Fruit fly (Drosophila melanogaster) whole organism, embryonic: ENCODE results near the gene CG5515.

Experiments used
- Awh ChIP-seq: fragments of 200-800 bp; sonication (Bioruptor generic); IDR thresholded peaks from 2 replicates; pipeline ENCODE4, ENCODE4 v1.3.6; 2022; ENCODE audit warnings: missing biosample characterization, missing genetic modification characterization
- C15 ChIP-seq: fragments of 200-800 bp; sonication (Bioruptor generic); IDR thresholded peaks from 3 replicates; pipeline ENCODE4 v1.3.6; 2022; ENCODE audit warnings: missing biosample characterization, missing genetic modification characterization
- CG10209 ChIP-seq: fragments of 200-800 bp; sonication (Bioruptor generic); optimal IDR thresholded peaks from 3 replicates; lab custom pipeline; 2017; ENCODE audit warnings: missing biosample characterization, mild to moderate bottlenecking, missing genetic modification characterization, missing genetic modification reagents
- CG10274 ChIP-seq: fragments of 200-800 bp; sonication (Bioruptor generic); optimal IDR thresholded peaks from 3 replicates; lab custom pipeline; 2017; ENCODE audit warnings: missing biosample characterization, mild to moderate bottlenecking, missing genetic modification characterization
- CG11247 ChIP-seq: fragments of 200-800 bp; sonication (Bioruptor generic); IDR thresholded peaks from 2 replicates; pipeline ENCODE4 v1.3.6; 2022; ENCODE audit warnings: missing biosample characterization, missing genetic modification characterization
- CG11504 ChIP-seq: fragments of 200-800 bp; sonication (Bioruptor generic); optimal IDR thresholded peaks from 3 replicates; lab custom pipeline; 2019; ENCODE audit warnings: missing biosample characterization, mild to moderate bottlenecking, missing genetic modification characterization, moderate library complexity
- CG12769 ChIP-seq: fragments of 200-800 bp; sonication (Bioruptor generic); optimal IDR thresholded peaks from 2 replicates; lab custom pipeline; 2019; ENCODE audit warnings: missing biosample characterization, mild to moderate bottlenecking, missing genetic modification characterization, moderate library complexity
- CG13287 ChIP-seq: fragments of 200-800 bp; sonication (Bioruptor generic); IDR thresholded peaks from 2 replicates; pipeline ENCODE4 v1.3.6; 2022; ENCODE audit warnings: missing biosample characterization, missing genetic modification characterization; ENCODE audit not compliant: partially characterized antibody
- CG1529 ChIP-seq: fragments of 200-800 bp; sonication (Bioruptor generic); optimal IDR thresholded peaks from 3 replicates; lab custom pipeline; 2018; ENCODE audit warnings: missing biosample characterization, missing genetic modification characterization
- CG15696 ChIP-seq: fragments of 200-800 bp; sonication (Bioruptor generic); optimal IDR thresholded peaks from 2 replicates; lab custom pipeline; 2019; ENCODE audit warnings: missing biosample characterization, mild to moderate bottlenecking, missing genetic modification characterization, moderate library complexity
- CG16813 ChIP-seq: fragments of 200-800 bp; sonication (Bioruptor generic); IDR thresholded peaks from 3 replicates; pipeline ENCODE4 v1.3.6; 2022; ENCODE audit warnings: missing biosample characterization, missing genetic modification characterization; ENCODE audit not compliant: partially characterized antibody
- CG31441 ChIP-seq: fragments of 200-800 bp; sonication (Bioruptor generic); IDR thresholded peaks from 2 replicates; pipeline ENCODE4 v1.3.6; 2022; ENCODE audit warnings: missing biosample characterization, missing genetic modification characterization
- CG32532 ChIP-seq: fragments of 200-800 bp; sonication (Bioruptor generic); IDR thresholded peaks from 2 replicates; pipeline ENCODE4 v1.3.6; 2022; ENCODE audit warnings: missing biosample characterization, missing genetic modification characterization
- CG32772 ChIP-seq: fragments of 200-800 bp; sonication (Bioruptor generic); IDR thresholded peaks from 2 replicates; pipeline ENCODE4 v1.3.6; 2022; ENCODE audit warnings: missing biosample characterization, missing genetic modification characterization
- CG34224 ChIP-seq: fragments of 200-800 bp; sonication (Bioruptor generic); IDR thresholded peaks from 3 replicates; pipeline ENCODE4 v1.3.6; 2022; ENCODE audit warnings: missing biosample characterization, missing genetic modification characterization; ENCODE audit not compliant: partially characterized antibody
- CG3726 ChIP-seq: fragments of 200-800 bp; sonication (Bioruptor generic); IDR thresholded peaks from 3 replicates; pipeline ENCODE4, ENCODE4 v1.3.6; 2022; ENCODE audit warnings: missing biosample characterization, missing genetic modification characterization
- CG7928 ChIP-seq: fragments of 200-800 bp; sonication (Bioruptor generic); optimal IDR thresholded peaks from 2 replicates; lab custom pipeline; 2017; ENCODE audit warnings: missing biosample characterization, mild to moderate bottlenecking, missing genetic modification characterization
- CG8478 ChIP-seq: fragments of >200 bp; optimal IDR thresholded peaks from 2 replicates; lab custom pipeline; 2018
- CG8944 ChIP-seq: fragments of 200-800 bp; sonication (Bioruptor generic); optimal IDR thresholded peaks from 3 replicates; lab custom pipeline; 2016; ENCODE audit warnings: missing biosample characterization, missing genetic modification characterization
- CG9215 ChIP-seq: fragments of 200-800 bp; sonication (Bioruptor generic); IDR thresholded peaks from 2 replicates; pipeline ENCODE4 v1.3.6; 2022; ENCODE audit warnings: missing biosample characterization, missing genetic modification characterization
- CG9727 ChIP-seq: fragments of 200-800 bp; sonication (Bioruptor generic); optimal IDR thresholded peaks from 3 replicates; lab custom pipeline; 2017; ENCODE audit warnings: missing biosample characterization, mild to moderate bottlenecking, missing genetic modification characterization
- D19A ChIP-seq: fragments of 200-800 bp; optimal IDR thresholded peaks from 3 replicates; lab custom pipeline; 2019; ENCODE audit warnings: missing biosample characterization, mild to moderate bottlenecking, missing genetic modification characterization, moderate library complexity
- Dek ChIP-seq: fragments of 200-800 bp; sonication (Bioruptor generic); optimal IDR thresholded peaks from 3 replicates; lab custom pipeline; 2019; ENCODE audit warnings: missing biosample characterization, mild to moderate bottlenecking, missing genetic modification characterization, moderate library complexity
- ERR ChIP-seq: fragments of 200-800 bp; sonication (Bioruptor generic); optimal IDR thresholded peaks from 2 replicates; lab custom pipeline; 2016; ENCODE audit warnings: missing biosample characterization, missing genetic modification characterization
- GATAe ChIP-seq: fragments of 200-800 bp; sonication (Bioruptor generic); conservative IDR thresholded peaks from 2 replicates; pipeline ENCODE4 v1.3.6; 2022; ENCODE audit warnings: missing biosample characterization, missing genetic modification characterization
- Gsc ChIP-seq: fragments of 200-800 bp; sonication (Bioruptor generic); IDR thresholded peaks from 2 replicates; pipeline ENCODE4 v1.3.6; 2022; ENCODE audit warnings: missing biosample characterization, missing genetic modification characterization
- Mad ChIP-seq: fragments of 200-800 bp; sonication (Bioruptor generic); optimal IDR thresholded peaks from 2 replicates; lab custom pipeline; 2016; ENCODE audit warnings: missing biosample characterization, missing genetic modification characterization
- Mrtf ChIP-seq: fragments of 200-800 bp; sonication (Bioruptor generic); IDR thresholded peaks from 3 replicates; pipeline ENCODE4 v1.3.6; 2022; ENCODE audit warnings: missing biosample characterization, missing genetic modification characterization
- Myb ChIP-seq: fragments of 200-800 bp; sonication (Bioruptor generic); optimal IDR thresholded peaks from 2 replicates; lab custom pipeline; 2016; ENCODE audit warnings: missing biosample characterization, missing genetic modification characterization
- NFAT ChIP-seq: fragments of 200-800 bp; sonication (Bioruptor generic); IDR thresholded peaks from 2 replicates; pipeline ENCODE4 v1.3.6; 2022; ENCODE audit warnings: missing biosample characterization, missing genetic modification characterization
- NfI ChIP-seq: fragments of 200-800 bp; sonication (Bioruptor generic); optimal IDR thresholded peaks from 3 replicates; lab custom pipeline; 2018; ENCODE audit warnings: missing biosample characterization, mild to moderate bottlenecking, missing genetic modification characterization, moderate library complexity
- Sry-δ ChIP-seq: fragments of 200-800 bp; sonication (Bioruptor generic); optimal IDR thresholded peaks from 2 replicates; lab custom pipeline; 2016; ENCODE audit warnings: missing biosample characterization, missing genetic modification characterization
- Taf1 ChIP-seq: fragments of 200-800 bp; sonication (Bioruptor generic); IDR thresholded peaks from 2 replicates; pipeline ENCODE4 v1.3.6; 2022; ENCODE audit warnings: missing biosample characterization, missing genetic modification characterization
- Tbp ChIP-seq: fragments of >200 bp; optimal IDR thresholded peaks from 2 replicates; lab custom pipeline; 2018; ENCODE audit warnings: missing biosample characterization, missing genetic modification characterization
- croc ChIP-seq: fragments of 200-800 bp; sonication (Bioruptor generic); conservative IDR thresholded peaks from 3 replicates; pipeline ENCODE4 v1.3.6; 2022; ENCODE audit warnings: missing biosample characterization, missing genetic modification characterization
- danr ChIP-seq: fragments of 200-800 bp; sonication (Bioruptor generic); IDR thresholded peaks from 2 replicates; pipeline ENCODE4 v1.3.6; 2022; ENCODE audit warnings: missing biosample characterization, missing genetic modification characterization
- dysf ChIP-seq: fragments of 200-800 bp; sonication (Bioruptor generic); IDR thresholded peaks from 3 replicates; pipeline ENCODE4 v1.3.6; 2022; ENCODE audit warnings: missing biosample characterization, missing genetic modification characterization
- ewg ChIP-seq: fragments of 200-800 bp; sonication (Bioruptor generic); optimal IDR thresholded peaks from 3 replicates; lab custom pipeline; 2017; ENCODE audit warnings: mild to moderate bottlenecking, missing biosample characterization, missing genetic modification reagents, missing genetic modification characterization
- fd102C ChIP-seq: fragments of 200-800 bp; sonication (Bioruptor generic); optimal IDR thresholded peaks from 2 replicates; lab custom pipeline; 2018; ENCODE audit warnings: missing biosample characterization, mild to moderate bottlenecking, missing genetic modification characterization, moderate library complexity
- fd64A ChIP-seq: fragments of 200-800 bp; sonication (Bioruptor generic); optimal IDR thresholded peaks from 3 replicates; lab custom pipeline; 2018; ENCODE audit warnings: missing biosample characterization, mild to moderate bottlenecking, missing genetic modification characterization
- gcm ChIP-seq: fragments of 200-800 bp; sonication (Bioruptor generic); optimal IDR thresholded peaks from 2 replicates; lab custom pipeline; 2019; ENCODE audit warnings: missing biosample characterization, mild to moderate bottlenecking, missing genetic modification characterization, moderate library complexity
- gfzf ChIP-seq: fragments of 200-800 bp; sonication (Bioruptor generic); optimal IDR thresholded peaks from 2 replicates; lab custom pipeline; 2016; ENCODE audit warnings: missing biosample characterization, mild to moderate bottlenecking, missing genetic modification characterization, moderate library complexity
- inv ChIP-seq: fragments of 200-800 bp; sonication (Bioruptor generic); IDR thresholded peaks from 2 replicates; pipeline ENCODE4 v1.3.6; 2022; ENCODE audit warnings: missing biosample characterization, missing genetic modification characterization; ENCODE audit not compliant: partially characterized antibody
- jumu ChIP-seq: fragments of 200-800 bp; sonication (Bioruptor generic); optimal IDR thresholded peaks from 3 replicates; lab custom pipeline; 2016; ENCODE audit warnings: missing biosample characterization, missing genetic modification characterization
- kni ChIP-seq: fragments of 200-800 bp; sonication (Bioruptor generic); optimal IDR thresholded peaks from 3 replicates; lab custom pipeline; 2017; ENCODE audit warnings: mild to moderate bottlenecking, missing biosample characterization, missing genetic modification reagents, missing genetic modification characterization
- luna ChIP-seq: fragments of 200-800 bp; sonication (Bioruptor generic); optimal IDR thresholded peaks from 2 replicates; lab custom pipeline; 2016; ENCODE audit warnings: missing biosample characterization, missing genetic modification characterization
- nau ChIP-seq: fragments of 200-800 bp; sonication (Bioruptor generic); optimal IDR thresholded peaks from 3 replicates; lab custom pipeline; 2017; ENCODE audit warnings: missing biosample characterization, mild to moderate bottlenecking, missing genetic modification characterization, missing genetic modification reagents
- prd ChIP-seq, 3 experiments: fragments of >200 bp in 2 of 3; fragments of 200-800 bp in 1 of 3; sonication (Bioruptor generic) in 1 of 3; optimal IDR thresholded peaks in 2 of 3; IDR thresholded peaks in 1 of 3; 2 replicates in 2 of 3; 3 replicates in 1 of 3; pipeline versions ENCODE4 v1.3.6 to Lab custom; 2017 to 2022; ENCODE audit warnings: missing biosample characterization in 1 of 3, missing genetic modification characterization in 1 of 3
- sens-2 ChIP-seq: fragments of 200-800 bp; sonication (Bioruptor generic); IDR thresholded peaks from 2 replicates; pipeline ENCODE4 v1.3.6; 2022; ENCODE audit warnings: missing biosample characterization, missing genetic modification characterization
- toy ChIP-seq: fragments of 200-800 bp; sonication (Bioruptor generic); IDR thresholded peaks from 2 replicates; pipeline ENCODE4 v1.3.6; 2022; ENCODE audit warnings: missing biosample characterization, missing genetic modification characterization

Gene CG5515

DNA sequence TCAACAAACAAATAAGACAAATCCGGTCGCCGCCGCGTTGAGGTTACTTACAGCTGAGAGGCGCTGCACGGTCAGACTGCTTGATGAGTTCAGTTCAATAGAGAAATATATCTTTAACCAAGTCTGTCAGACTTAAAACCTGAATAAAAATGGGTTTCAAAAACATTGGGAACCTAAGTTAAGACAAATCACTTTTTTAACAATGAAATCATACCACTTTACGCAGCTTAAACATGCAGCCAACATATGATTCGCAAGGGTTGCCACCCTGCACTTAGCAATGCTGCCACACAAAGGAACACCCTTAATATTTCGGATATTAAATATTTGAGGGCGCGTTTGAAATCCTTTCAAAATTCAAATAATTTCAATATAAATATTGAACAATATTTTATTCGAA, at the start of gene CG5515 (continued):
- TF ChIP-seq Awh = no peak
- TF ChIP-seq Gsc (GFP tag; lab: Robert Waterston, UW) = 0 out of 2 replicates have a peak, but pooled peaks have one; percentile 32
- no peak; the same call in 1 of the 2 replicates for TF ChIP-seq GATAe (GFP tag; lab: Robert Waterston, UW)
- TF ChIP-seq CG32532 (GFP tag; lab: Robert Waterston, UW) = peak; percentile 84
- TF ChIP-seq Dek (tag; lab: Kevin White, UChicago) = peak; percentile 29
- TF ChIP-seq C15 (GFP tag; lab: Robert Waterston, UW) = no peak
- TF ChIP-seq toy (GFP tag; lab: Robert Waterston, UW) = no peak
- TF ChIP-seq jumu (GFP tag; lab: Kevin White, UChicago) = peak; percentile 43
- peak; percentile 73 for TF ChIP-seq Mrtf
- peak; percentile 81 for TF ChIP-seq Mad (GFP tag; lab: Kevin White, UChicago)
- TF ChIP-seq CG8478 (lab: Kevin White, UChicago) = no peak
- no peak for TF ChIP-seq CG11504 (tag; lab: Kevin White, UChicago)
- peak; percentile 64; the same call in 1 of the 2 replicates for TF ChIP-seq Taf1 (GFP tag; lab: Robert Waterston, UW)
- peak; percentile 3 for TF ChIP-seq kni (GFP tag; lab: Kevin White, UChicago)
- TF ChIP-seq gcm (GFP tag; lab: Kevin White, UChicago) = no peak
- peak; percentile 49 for TF ChIP-seq CG10209
- TF ChIP-seq inv (GFP tag; lab: Robert Waterston, UW) = peak; percentile 81
- peak; percentile 62 for TF ChIP-seq ewg (GFP tag; lab: Kevin White, UChicago)
- TF ChIP-seq dysf = peak; percentile 92
- TF ChIP-seq Sry-δ (GFP tag; lab: Kevin White, UChicago) = peak; percentile 54
- TF ChIP-seq CG13287 (GFP tag; lab: Robert Waterston, UW) = peak; percentile 89
- TF ChIP-seq CG16813 = peak; percentile 64; the same call in 2 of the 3 replicates
- TF ChIP-seq gfzf (GFP tag; lab: Kevin White, UChicago) = peak; percentile 42
- TF ChIP-seq croc (GFP tag; lab: Robert Waterston, UW) = peak; percentile 76; the same call in 2 of the 3 replicates
- TF ChIP-seq CG9215 = peak; percentile 64
- peak; percentile 2 for TF ChIP-seq CG7928 (GFP tag; lab: Kevin White, UChicago)
- TF ChIP-seq prd (optimal IDR thresholded peaks at IDR 0.05; lab: Kevin White, UChicago) = no peak
- TF ChIP-seq prd (GFP tag; IDR thresholded peaks at IDR 0.05; lab: Robert Waterston, UW) = peak; percentile 84
- no peak for TF ChIP-seq Tbp
- TF ChIP-seq fd64A (GFP tag; lab: Kevin White, UChicago) = no peak
- TF ChIP-seq D19A (tag; lab: Kevin White, UChicago) = no peak
- TF ChIP-seq Myb = peak; percentile 62
- TF ChIP-seq NFAT = peak; percentile 70
- TF ChIP-seq nau (GFP tag; lab: Kevin White, UChicago) = no peak
- TF ChIP-seq CG3726 (GFP tag; lab: Robert Waterston, UW) = peak; percentile 10; the same call in 1 of the 3 replicates
- TF ChIP-seq CG15696 = peak; percentile 83
- peak; percentile 69 for TF ChIP-seq CG8944 (GFP tag; lab: Kevin White, UChicago)
- TF ChIP-seq fd102C = no peak
- TF ChIP-seq CG34224 (GFP tag; lab: Robert Waterston, UW) = peak; percentile 87
- TF ChIP-seq CG32772 = peak; percentile 74
- no peak for TF ChIP-seq ERR (GFP tag; lab: Kevin White, UChicago)
- no peak for TF ChIP-seq CG1529 (GFP tag; lab: Kevin White, UChicago)
- no peak for TF ChIP-seq CG10274
- TF ChIP-seq CG31441 (GFP tag; lab: Robert Waterston, UW) = no peak; the same call in 1 of the 2 replicates
- peak; percentile 80 for TF ChIP-seq NfI (GFP tag; lab: Kevin White, UChicago)
- no peak for TF ChIP-seq danr (GFP tag; lab: Robert Waterston, UW)
- TF ChIP-seq sens-2 (GFP tag; lab: Robert Waterston, UW) = peak; percentile 48; the same call in 1 of the 2 replicates
- peak; percentile 75 for TF ChIP-seq CG12769 (tag; lab: Kevin White, UChicago)
- TF ChIP-seq CG11247 (GFP tag; lab: Robert Waterston, UW) = peak; percentile 78
- TF ChIP-seq CG9727 = peak; percentile 71
- TF ChIP-seq luna = no peak
